Worm (Caenorhabditis elegans) whole organism, dauer: ENCODE results near the gene lin-12.

Source experiments
- unc-62 ChIP-seq: sonication (generic microtip); optimal IDR thresholded peaks from 2 replicates; lab custom pipeline; 2017; ENCODE audit warnings: missing biosample characterization, missing genetic modification reagents, missing genetic modification characterization

The lin-12 gene

DNA sequence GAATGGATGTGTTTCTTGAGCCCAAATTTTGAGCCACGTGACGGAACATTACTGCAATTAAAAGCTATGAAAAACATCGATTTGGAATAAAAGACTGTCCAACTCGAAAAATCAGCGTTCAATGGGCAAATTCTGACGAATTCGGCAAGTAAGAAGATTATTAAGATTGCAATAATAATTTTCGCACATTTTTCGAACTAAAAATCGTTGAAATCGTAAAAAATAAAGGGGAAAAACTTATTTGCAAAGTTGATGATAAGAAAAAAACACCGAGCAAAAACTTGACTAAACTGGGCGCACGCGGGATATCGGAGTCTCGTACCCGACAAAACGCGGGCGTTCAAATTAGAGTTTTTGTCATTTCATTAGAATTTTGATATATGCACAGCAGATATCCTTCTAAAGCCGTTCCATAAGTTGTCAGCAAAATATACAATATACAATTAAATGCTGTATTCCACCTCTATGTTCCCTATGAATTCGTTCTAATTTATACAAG lies 18.1 kb upstream of the lin-12 start, which contains the start of the genes mccc-2 and mrpl-44:
Gene mccc-2 (minus strand): TSS at position 51 of the 499 bp plus-strand sequence.
Gene mrpl-44 (minus strand): TSS at position 51 of the 499 bp plus-strand sequence.
- TF ChIP-seq unc-62: no peak

DNA sequence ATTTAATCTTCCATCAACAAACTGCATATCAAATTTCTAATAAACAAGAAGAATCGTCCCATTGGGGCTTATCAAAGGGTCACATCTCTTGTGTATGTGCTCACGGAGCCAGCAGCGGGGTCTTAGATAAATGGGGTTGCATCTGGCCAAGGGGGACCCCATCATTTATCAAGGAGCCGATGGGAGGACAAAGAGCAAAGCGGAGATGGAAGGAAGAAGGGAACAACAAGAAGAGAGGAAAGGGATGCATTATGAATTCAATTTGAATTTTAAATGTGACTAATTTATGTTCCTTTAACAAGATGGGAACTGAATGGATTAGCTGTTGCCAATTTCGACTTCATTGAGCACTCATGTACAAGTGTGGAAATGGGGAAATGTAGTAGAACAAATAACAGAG lies 13.1 kb upstream of the lin-12 start:
- no peak for TF ChIP-seq unc-62

DNA sequence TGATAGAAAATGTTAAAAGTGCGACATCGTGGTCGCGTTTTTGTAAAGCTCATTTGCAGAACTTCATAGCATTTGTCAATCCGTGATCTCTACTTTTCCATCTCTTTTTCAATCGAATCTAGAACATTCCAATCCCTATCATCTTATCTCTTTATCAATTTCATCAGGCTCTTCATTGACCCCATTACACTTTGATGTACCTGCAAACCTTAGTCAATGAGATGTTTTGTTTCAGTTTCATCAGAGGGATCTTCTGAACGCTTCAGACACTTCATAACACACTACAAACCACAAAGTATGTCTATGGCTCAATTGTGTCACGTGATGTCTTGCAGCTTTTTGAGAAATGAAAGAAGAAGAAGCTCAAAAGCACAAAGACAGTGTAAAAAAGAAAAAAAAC lies 11.8 kb upstream of the lin-12 start:
- no peak for TF ChIP-seq unc-62

DNA sequence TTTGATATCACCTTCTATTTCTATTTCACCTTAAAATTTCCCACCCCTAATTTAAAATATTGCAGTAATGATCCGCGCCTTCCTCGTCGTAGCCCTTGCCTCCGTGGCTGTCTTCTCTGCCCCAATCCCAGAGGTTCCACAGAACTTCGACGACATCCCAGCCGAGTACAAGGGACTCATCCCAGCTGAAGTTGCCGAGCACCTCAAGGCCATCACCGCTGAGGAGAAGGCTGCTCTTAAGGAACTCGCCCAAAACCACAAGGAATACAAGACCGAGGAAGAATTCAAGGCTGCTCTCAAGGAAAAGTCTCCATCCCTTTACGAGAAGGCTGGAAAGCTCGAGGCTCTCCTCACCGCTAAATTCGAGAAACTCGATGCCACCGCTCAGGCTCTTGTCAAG lies 10.5 kb upstream of the lin-12 start, which contains the start of gene far-2:
Gene far-2 (plus strand): TSS at position 66 of the 400 bp plus-strand sequence.
- TF ChIP-seq unc-62: no peak

DNA sequence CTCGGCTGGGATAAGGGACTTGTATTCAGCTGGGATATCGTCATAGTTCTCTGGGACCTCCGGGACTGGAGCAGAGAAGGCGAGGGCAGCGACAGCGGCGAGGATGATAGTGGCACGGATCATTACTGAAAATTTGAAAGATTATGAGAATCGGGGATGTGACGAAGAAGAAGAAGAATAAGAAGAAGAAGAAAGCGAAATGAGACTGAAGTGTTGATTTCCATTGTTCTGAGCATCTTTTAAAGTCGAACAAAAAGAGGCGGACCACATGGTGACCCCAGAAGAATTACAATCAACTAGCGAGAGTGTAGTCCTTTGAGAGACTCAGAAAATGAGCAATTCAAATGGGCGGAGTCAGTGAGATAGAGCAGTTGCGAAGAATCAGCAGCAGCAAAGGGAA lies 9.8 kb upstream of the lin-12 start, which contains the start of gene far-1:
Gene far-1 (minus strand): TSS at position 125 of the 400 bp plus-strand sequence.
- no peak for TF ChIP-seq unc-62

DNA sequence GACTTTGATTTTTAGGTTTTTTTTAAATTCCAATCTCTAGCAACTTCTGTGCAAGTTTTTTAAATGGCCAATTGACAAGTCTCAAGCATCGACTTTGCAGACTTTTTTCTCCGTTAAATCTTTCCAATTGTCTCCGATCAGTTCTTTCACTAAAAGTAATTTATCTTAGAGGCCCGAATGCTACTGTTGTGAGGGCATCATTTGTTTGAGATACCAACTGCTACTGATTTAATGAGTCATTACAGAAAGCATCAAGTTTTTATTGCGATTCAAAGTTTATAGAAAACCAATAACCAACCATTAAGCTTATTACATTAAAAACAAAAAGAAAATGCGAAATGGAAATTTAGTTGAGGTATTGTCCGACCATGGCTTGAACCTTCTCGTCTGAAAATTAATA lies 8.9 kb upstream of the lin-12 start:
- no peak for TF ChIP-seq unc-62

DNA sequence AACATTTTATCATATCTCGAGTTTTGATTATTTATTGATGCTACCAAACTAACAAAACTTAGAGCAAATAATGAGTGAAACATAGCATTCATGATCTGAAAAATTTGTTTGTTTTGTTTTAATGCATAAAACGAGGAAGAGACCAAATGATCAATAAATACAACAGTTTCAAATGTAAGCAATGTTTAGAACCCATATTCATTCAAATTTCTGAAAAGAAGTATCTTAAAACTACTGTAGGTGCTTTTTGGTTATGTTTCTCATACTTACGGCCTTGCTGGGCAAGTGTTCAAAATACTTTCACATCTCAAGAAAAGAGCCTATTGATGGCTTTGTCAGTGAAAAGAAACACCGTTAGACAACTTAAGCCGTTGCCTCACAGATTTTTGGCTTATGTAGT lies 6.4 kb upstream of the lin-12 start, which contains the start of gene F02A9.1:
Gene F02A9.1 (minus strand): TSS at position 101 of the 400 bp plus-strand sequence.
- TF ChIP-seq unc-62: no peak

DNA sequence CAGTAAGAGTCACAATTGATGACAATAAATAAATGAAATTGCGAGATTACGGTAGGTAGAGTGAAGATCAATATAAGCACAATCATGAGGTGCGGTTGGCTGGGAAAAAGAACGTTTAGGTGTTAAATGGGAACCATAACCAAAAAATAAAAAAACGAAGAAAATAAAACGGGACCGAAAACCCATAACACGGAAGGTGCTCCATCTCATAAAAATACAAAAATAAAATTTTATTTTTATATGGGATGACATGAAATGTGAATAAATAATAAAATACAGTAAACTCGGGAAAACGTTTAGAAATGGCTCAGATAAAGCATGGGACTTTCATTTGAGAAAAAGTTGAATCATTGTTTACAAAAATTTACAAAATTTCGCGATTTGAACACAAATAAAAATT lies 4.3 kb upstream of the lin-12 start, which contains the start of gene F02A9.7:
Gene F02A9.7 (minus strand): TSS at position 101 of the 400 bp plus-strand sequence.
- TF ChIP-seq unc-62: no peak

DNA sequence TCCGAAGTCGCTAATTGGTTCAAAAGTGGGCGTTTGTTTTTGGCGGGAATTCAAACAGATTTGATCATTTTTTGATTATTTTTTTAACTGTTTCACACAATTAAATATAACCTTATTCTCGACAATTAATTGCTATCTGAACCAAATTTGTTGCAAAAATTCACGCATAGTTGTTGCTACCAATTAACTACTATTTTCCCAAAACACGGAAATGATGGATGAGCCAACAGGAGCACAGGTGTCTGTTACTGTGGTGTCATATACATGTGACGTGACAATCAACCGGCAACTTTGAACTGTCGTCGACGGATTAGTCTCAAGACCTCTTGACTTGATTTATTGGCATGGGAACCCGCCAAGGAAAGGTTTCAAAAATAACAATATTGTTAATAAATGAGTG lies 1.4 kb upstream of the lin-12 start:
- TF ChIP-seq unc-62: no peak

DNA sequence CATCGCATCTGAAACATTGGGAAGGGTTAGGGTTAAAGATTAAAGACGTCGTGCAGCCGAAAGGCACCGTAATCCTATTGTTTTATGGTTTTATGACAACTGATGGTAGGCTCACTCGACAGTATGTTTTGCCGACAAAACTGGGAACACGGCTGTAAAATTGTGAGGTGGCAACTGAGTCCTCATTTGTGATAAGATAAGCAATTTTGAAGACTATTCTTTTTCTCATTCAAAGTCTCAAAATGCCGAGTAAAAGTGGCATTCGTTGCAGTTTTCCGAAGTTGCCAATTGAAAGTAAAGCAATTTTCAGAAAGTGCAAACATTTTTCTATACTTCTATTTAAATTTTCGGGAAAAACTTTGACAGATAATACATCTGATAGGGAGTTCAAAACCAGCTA lies 1.6 kb downstream of the lin-12 start:
- TF ChIP-seq unc-62: no peak

DNA sequence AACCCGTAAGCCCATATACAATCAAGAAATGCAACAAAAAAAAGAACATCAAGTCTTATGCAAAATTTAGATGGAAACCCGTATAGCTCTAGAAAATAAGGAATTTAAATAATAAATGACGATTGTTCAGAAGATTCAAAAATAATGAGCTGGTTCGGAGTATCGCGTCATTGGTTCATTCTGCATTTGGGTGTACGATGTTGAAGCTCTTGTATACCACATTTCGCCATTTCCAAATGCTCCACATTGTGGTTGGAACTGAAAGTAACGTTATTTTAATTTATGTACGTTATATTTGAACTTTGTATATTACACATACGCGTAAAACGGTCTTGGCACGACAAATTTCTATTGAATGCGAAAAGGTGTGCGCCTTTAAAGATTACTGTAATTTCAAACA lies 11.0 kb downstream of the lin-12 start:
- no peak for TF ChIP-seq unc-62

DNA sequence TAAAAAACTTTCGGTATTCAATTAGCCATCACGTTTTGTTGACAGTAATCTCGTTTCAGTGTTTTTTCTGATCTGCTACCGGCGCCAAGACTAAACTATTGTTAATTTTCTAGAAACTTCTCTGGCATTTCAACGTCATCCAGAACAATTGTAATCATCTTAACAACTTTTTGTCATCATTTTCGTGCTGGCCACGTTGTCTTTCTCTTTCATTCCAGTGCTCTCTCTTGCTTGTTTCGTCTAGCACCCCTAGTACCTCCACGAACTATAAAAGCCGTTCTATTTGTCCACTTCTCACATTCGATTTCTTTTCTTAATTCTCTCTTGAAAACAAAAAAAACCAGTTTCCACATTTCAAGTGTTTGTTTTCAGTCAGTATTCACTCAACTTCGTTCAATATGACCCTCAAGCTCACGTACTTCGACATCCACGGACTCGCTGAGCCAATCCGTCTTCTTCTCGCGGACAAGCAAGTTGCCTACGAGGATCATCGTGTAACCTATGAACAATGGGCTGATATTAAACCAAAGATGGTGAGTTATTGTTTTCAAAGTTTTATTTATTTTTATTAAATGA lies 12.2 kb downstream of the lin-12 start, which contains the start of gene gst-1:
Gene gst-1 (plus strand): TSS at position 373 of the 576 bp plus-strand sequence.
- no peak for TF ChIP-seq unc-62

DNA sequence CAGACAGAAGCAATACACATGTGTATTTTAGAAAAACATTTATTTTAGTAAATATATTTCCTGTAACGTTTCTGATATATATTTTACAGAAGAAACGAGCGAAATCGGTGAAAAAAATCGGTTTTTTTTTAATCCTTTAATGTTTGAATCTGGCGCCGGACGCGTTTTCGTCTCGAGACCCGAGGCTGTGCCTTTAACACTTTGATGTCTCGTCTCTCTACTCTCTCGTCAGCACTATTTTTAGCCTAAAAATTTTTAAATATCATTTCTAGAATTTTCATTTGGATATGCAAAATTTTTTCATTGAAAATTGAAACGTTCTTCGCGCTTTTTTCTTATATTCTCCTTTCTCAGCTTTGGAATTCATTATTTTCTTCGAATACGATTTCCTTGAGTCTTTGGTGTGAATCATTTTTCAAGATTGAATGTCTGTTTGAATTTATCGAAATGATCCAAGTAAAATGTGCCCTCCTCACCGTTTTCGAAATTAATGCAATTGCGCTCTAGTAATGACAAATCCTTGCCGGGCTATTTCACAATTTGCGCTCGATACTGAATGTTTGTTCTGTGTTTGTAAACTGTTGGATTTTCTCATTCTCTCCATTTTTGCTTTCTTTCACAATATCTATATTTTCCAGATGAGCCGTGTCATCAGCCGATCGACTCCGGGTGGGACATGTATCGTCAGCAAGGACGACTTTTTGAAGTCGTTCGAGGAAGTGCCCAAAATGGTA lies 16.7 kb downstream of the lin-12 start, which contains the start of gene cls-2:
Gene cls-2 (plus strand): TSS at position 635 of the 734 bp plus-strand sequence.
- TF ChIP-seq unc-62: no peak

DNA sequence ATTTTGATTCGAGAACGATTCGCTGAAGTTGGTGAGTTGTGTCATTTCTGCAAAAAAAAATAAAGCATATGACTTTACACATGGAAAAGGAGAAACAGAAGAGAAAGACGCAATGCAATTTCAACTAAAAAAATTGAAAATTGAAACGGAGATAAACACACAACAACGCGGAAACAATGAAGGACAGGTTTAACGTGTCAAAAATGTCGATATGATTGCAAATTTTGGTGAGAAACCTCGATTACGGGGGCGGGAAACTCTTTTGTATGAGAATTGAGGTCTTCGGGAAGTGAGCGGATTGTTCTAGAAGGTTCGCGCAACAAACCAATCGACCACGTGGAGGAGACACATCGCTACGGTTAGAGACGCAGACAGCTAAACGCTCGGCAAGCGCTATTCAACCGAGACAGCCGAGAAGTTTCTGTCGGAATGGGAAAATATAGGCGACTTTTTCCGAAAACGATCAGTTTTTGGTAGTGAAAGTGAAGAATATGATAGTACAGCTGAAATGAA lies 17.5 kb downstream of the lin-12 start, which contains the start of gene R107.5:
Gene R107.5 (minus strand): TSS at position 51 of the 513 bp plus-strand sequence.
- no peak for TF ChIP-seq unc-62

DNA sequence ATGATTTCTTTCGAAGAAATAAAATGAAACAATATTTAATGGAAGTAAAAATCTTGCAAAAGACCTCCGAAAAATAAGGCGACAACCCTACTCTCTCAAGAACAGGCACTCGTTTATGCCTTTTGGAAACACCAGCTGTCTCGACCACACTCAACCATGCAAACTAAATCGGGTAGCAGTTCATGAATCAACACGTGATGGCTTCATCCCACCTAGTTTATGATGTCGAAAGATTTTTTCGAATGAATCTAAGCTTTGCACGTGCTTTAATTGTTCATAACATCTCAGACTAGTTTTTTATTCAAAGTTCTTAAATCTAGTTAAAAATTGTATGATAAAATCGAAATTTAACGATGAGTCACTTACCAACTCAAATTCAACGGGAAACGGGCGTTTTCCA lies 18.0 kb downstream of the lin-12 start:
- TF ChIP-seq unc-62: no peak

DNA sequence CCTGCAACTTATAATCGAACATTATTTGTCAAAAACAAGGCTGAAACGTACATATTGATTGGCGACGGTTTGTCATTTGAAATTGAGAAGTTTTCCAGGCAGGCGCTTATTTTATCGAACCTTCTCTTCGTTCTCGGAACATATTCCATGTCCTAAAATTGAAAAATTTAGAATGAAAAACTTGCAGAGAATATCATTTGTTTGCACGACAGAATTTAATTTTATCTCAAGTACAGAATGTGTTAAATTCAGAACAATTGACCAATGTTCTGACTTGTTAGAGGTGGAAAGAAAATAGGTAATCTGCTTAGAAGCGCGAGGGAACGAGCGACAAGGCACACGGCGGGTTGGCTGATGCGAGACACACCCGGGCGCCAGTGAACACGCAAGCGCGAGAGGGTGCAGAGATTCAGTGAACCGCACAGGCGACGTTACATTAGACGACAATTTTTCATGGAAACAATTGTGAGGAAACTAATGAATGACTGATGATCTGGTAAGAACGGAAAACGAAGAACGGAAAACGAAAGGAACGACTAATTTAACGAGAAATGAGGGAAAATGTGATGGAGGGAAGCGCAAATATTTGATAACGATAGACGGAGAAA lies 18.8 kb downstream of the lin-12 start:
- no peak for TF ChIP-seq unc-62

DNA sequence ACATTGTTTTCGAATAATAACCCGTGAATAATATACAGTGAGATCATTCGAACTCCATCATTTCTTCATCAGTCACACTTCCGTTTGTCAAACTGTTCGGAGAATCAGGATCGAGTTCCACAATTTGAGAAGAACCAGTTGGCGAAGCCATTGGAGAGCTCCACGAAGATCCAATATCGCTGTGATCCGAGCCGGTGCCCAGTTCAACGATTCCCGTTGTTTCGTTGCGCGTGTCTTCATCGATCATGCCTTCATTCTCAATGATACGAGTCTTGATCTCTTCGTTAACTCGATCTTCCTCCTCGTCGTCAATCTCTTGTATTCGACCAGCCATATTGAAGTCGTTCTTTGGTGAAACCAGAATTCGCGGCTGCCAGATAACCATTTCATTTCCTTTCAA lies 19.6 kb downstream of the lin-12 start:
- TF ChIP-seq unc-62: no peak
